Worm (Caenorhabditis elegans) whole organism, L4 larva: ENCODE data around the gene rpt-6.

ENCODE experiments used
- F26F4.8 ChIP-seq: fragments of 200-800 bp; sonication (Bioruptor generic); conservative IDR thresholded peaks from 2 replicates; pipeline ENCODE4 v1.3.6; 2022; ENCODE audit warnings: missing genetic modification characterization, missing compliant biosample characterization
- F49E8.2 ChIP-seq: sonication (generic microtip); optimal IDR thresholded peaks from 2 replicates; lab custom pipeline; 2016; ENCODE audit warnings: missing compliant biosample characterization, mild to moderate bottlenecking, missing genetic modification characterization, borderline replicate concordance
- ZK546.5 ChIP-seq, 2 experiments: sonication (generic microtip); optimal IDR thresholded peaks; 2 replicates each; lab custom pipeline; 2017; ENCODE audit warnings: missing biosample characterization in 2 of 2, missing genetic modification characterization in 2 of 2
- aha-1 ChIP-seq: fragments of 150-350 bp; peaks from one replicate; lab custom pipeline; 2014; ENCODE audit warnings: missing biosample characterization, missing genetic modification characterization
- arid-1 ChIP-seq: fragments of 200-800 bp; sonication (Bioruptor generic); conservative IDR thresholded peaks from 2 replicates; pipeline ENCODE4 v1.3.6; 2022; ENCODE audit warnings: missing genetic modification reagents, missing genetic modification characterization, missing compliant biosample characterization
- ceh-28 ChIP-seq: fragments of 150-350 bp; optimal IDR thresholded peaks from 2 replicates; lab custom pipeline; 2014; ENCODE audit warnings: missing biosample characterization, missing genetic modification reagents, missing genetic modification characterization
- ceh-32 ChIP-seq: sonication (generic microtip); optimal IDR thresholded peaks from 2 replicates; lab custom pipeline; 2016; ENCODE audit warnings: mild to moderate bottlenecking, missing genetic modification characterization, missing compliant biosample characterization; ENCODE audit not compliant: poor library complexity
- ceh-82 ChIP-seq: sonication (generic microtip); optimal IDR thresholded peaks from 2 replicates; lab custom pipeline; 2017; ENCODE audit warnings: missing biosample characterization, missing genetic modification characterization
- ctbp-1 ChIP-seq: fragments of 200-800 bp; sonication (Bioruptor generic); IDR thresholded peaks from 2 replicates; pipeline ENCODE4 v1.3.6; 2022; ENCODE audit warnings: missing genetic modification reagents, missing genetic modification characterization, missing compliant biosample characterization
- daf-16 ChIP-seq, 3 experiments: sonication (generic microtip); optimal IDR thresholded peaks; 2 replicates each; lab custom pipeline; 2016 to 2017; ENCODE audit warnings: missing genetic modification characterization in 3 of 3, missing genetic modification reagents in 3 of 3, mild to moderate bottlenecking in 2 of 3, missing compliant biosample characterization in 2 of 3, missing biosample characterization in 1 of 3, moderate library complexity in 1 of 3
- dmd-6 ChIP-seq: fragments of 200-800 bp; sonication (Bioruptor generic); IDR thresholded peaks from 2 replicates; pipeline ENCODE4 v1.3.6; 2022; ENCODE audit warnings: missing genetic modification reagents, missing genetic modification characterization, missing compliant biosample characterization
- dmd-9 ChIP-seq: fragments of 200-800 bp; sonication (Bioruptor generic); IDR thresholded peaks from 2 replicates; pipeline ENCODE4 v1.3.6; 2022; ENCODE audit warnings: missing genetic modification reagents, missing genetic modification characterization, missing compliant biosample characterization
- fkh-10 ChIP-seq: fragments of 150-350 bp; optimal IDR thresholded peaks from 2 replicates; lab custom pipeline; 2014; ENCODE audit warnings: missing biosample characterization, missing genetic modification reagents, missing genetic modification characterization
- gei-8 ChIP-seq: fragments of 200-800 bp; sonication (Bioruptor generic); optimal IDR thresholded peaks from 2 replicates; lab custom pipeline; 2018; ENCODE audit warnings: mild to moderate bottlenecking, missing genetic modification characterization, missing compliant biosample characterization
- hlh-30 ChIP-seq: sonication (generic microtip); optimal IDR thresholded peaks from 2 replicates; lab custom pipeline; 2017; ENCODE audit warnings: antibody characterized with exemption, mild to moderate bottlenecking, missing genetic modification characterization, missing compliant biosample characterization; ENCODE audit not compliant: insufficient read depth
- hmg-1.1 ChIP-seq: fragments of 200-800 bp; sonication (Bioruptor generic); IDR thresholded peaks from 2 replicates; pipeline ENCODE4 v1.3.6; 2022; ENCODE audit warnings: missing genetic modification reagents, missing genetic modification characterization, missing compliant biosample characterization
- jun-1 ChIP-seq: fragments of 150-350 bp; optimal IDR thresholded peaks from 2 replicates; lab custom pipeline; 2014; ENCODE audit warnings: missing biosample characterization, missing genetic modification reagents, missing genetic modification characterization
- lin-13 ChIP-seq: fragments of 150-350 bp; optimal IDR thresholded peaks from 2 replicates; lab custom pipeline; 2014; ENCODE audit warnings: missing biosample characterization, missing genetic modification reagents, missing genetic modification characterization
- lin-29 ChIP-seq: fragments of 200-800 bp; sonication (Bioruptor generic); IDR thresholded peaks from 2 replicates; pipeline ENCODE4 v1.3.6; 2022; ENCODE audit warnings: missing genetic modification reagents, missing genetic modification characterization, missing compliant biosample characterization
- lin-38 ChIP-seq: fragments of 200-800 bp; sonication (Bioruptor generic); IDR thresholded peaks from 2 replicates; pipeline ENCODE4 v1.3.6; 2022; ENCODE audit warnings: missing genetic modification reagents, missing genetic modification characterization, missing compliant biosample characterization
- lin-39 ChIP-seq: fragments of 150-350 bp; optimal IDR thresholded peaks from 2 replicates; lab custom pipeline; 2014; ENCODE audit warnings: missing biosample characterization, missing genetic modification reagents, missing genetic modification characterization
- mdt-29 ChIP-seq: fragments of 200-800 bp; sonication (Bioruptor generic); IDR thresholded peaks from 2 replicates; pipeline ENCODE4 v1.3.6; 2022; ENCODE audit warnings: missing genetic modification reagents, missing genetic modification characterization, missing compliant biosample characterization
- mep-1 ChIP-seq: fragments of 150-350 bp; sonication (generic microtip); optimal IDR thresholded peaks from 3 replicates; lab custom pipeline; 2014; ENCODE audit warnings: missing biosample characterization, missing genetic modification characterization
- mxl-3 ChIP-seq: fragments of 200-800 bp; sonication (Bioruptor generic); optimal IDR thresholded peaks from 2 replicates; lab custom pipeline; 2018; ENCODE audit warnings: mild to moderate bottlenecking, missing genetic modification characterization, missing compliant biosample characterization
- nhr-11 ChIP-seq: fragments of 150-350 bp; optimal IDR thresholded peaks from 2 replicates; lab custom pipeline; 2014; ENCODE audit warnings: missing biosample characterization, missing genetic modification characterization
- nhr-28 ChIP-seq: fragments of 150-350 bp; optimal IDR thresholded peaks from 2 replicates; lab custom pipeline; 2014; ENCODE audit warnings: missing biosample characterization, missing genetic modification characterization
- nhr-42 ChIP-seq: fragments of 200-800 bp; sonication (Bioruptor generic); IDR thresholded peaks from 2 replicates; pipeline ENCODE4 v1.3.6; 2022; ENCODE audit warnings: missing genetic modification characterization, missing compliant biosample characterization
- pha-4 ChIP-seq, 2 experiments: fragments of 150-350 bp in 1 of 2; fragments of 200-800 bp in 1 of 2; sonication (Bioruptor generic) in 1 of 2; IDR thresholded peaks in 1 of 2; optimal IDR thresholded peaks in 1 of 2; 2 replicates each; pipeline versions ENCODE4 v1.3.6 to Lab custom; 2014 to 2022; ENCODE audit warnings: missing genetic modification characterization in 2 of 2, missing genetic modification reagents in 2 of 2, missing biosample characterization in 1 of 2, missing compliant biosample characterization in 1 of 2
- php-3 ChIP-seq: fragments of 200-800 bp; sonication (Bioruptor generic); IDR thresholded peaks from 2 replicates; pipeline ENCODE4 v1.3.6; 2022; ENCODE audit warnings: missing genetic modification reagents, missing genetic modification characterization, missing compliant biosample characterization
- rbr-2 ChIP-seq: sonication (generic microtip); optimal IDR thresholded peaks from 2 replicates; lab custom pipeline; 2016; ENCODE audit warnings: missing genotype, missing genetic modification characterization, missing compliant biosample characterization
- saeg-2 ChIP-seq: fragments of 200-800 bp; sonication (Bioruptor generic); IDR thresholded peaks from 2 replicates; pipeline ENCODE4 v1.3.6; 2022; ENCODE audit warnings: missing genetic modification reagents, missing genetic modification characterization, missing compliant biosample characterization
- set-16 ChIP-seq: fragments of 200-800 bp; sonication (Bioruptor generic); IDR thresholded peaks from 2 replicates; pipeline ENCODE4 v1.3.6; 2022; ENCODE audit warnings: missing genetic modification reagents, missing genetic modification characterization, missing compliant biosample characterization
- spr-3 ChIP-seq: fragments of 200-800 bp; sonication (Bioruptor generic); optimal IDR thresholded peaks from 2 replicates; lab custom pipeline; 2018; ENCODE audit warnings: mild to moderate bottlenecking, missing genetic modification characterization, missing compliant biosample characterization
- tag-97 ChIP-seq: fragments of 200-800 bp; sonication (Bioruptor generic); IDR thresholded peaks from 2 replicates; pipeline ENCODE4 v1.3.6; 2022; ENCODE audit warnings: missing genetic modification characterization, missing compliant biosample characterization
- unc-130 ChIP-seq: sonication (generic microtip); optimal IDR thresholded peaks from 2 replicates; lab custom pipeline; 2016; ENCODE audit warnings: missing genetic modification reagents, missing genetic modification characterization, missing compliant biosample characterization
- unc-39 ChIP-seq: sonication (generic microtip); optimal IDR thresholded peaks from 2 replicates; lab custom pipeline; 2017; ENCODE audit warnings: missing biosample characterization, missing genetic modification characterization
- zag-1 ChIP-seq: fragments of 150-350 bp; optimal IDR thresholded peaks from 2 replicates; lab custom pipeline; 2014; ENCODE audit warnings: missing biosample characterization, missing genetic modification characterization
- zfp-2 ChIP-seq: sonication (generic microtip); optimal IDR thresholded peaks from 2 replicates; lab custom pipeline; 2016; ENCODE audit warnings: mild to moderate bottlenecking, missing genetic modification characterization, missing compliant biosample characterization
- zip-2 ChIP-seq: fragments of 150-350 bp; optimal IDR thresholded peaks from 2 replicates; lab custom pipeline; 2014; ENCODE audit warnings: missing biosample characterization, missing genetic modification characterization
- ztf-11 ChIP-seq: fragments of 150-350 bp; optimal IDR thresholded peaks from 2 replicates; lab custom pipeline; 2014; ENCODE audit warnings: missing biosample characterization, missing genetic modification characterization
- ztf-7 ChIP-seq: fragments of 150-350 bp; optimal IDR thresholded peaks from 2 replicates; lab custom pipeline; 2014; ENCODE audit warnings: missing biosample characterization, missing genetic modification characterization

Gene rpt-6

ce11 chrIII:12399709-12400108, 29.5 kb downstream of the rpt-6 start (continued):
- TF ChIP-seq rbr-2 (peak; percentile 33), lin-29 (GFP tag; lab: Robert Waterston, UW) (0 out of 2 replicates have a peak, but pooled peaks have one; percentile 16), hmg-1.1 (GFP tag; lab: Robert Waterston, UW) (peak; percentile 68), zfp-2 (tag; lab: Kevin White, UChicago) (peak; percentile 7)
- TF ChIP-seq, all 104 proteins: peak for 31

DNA sequence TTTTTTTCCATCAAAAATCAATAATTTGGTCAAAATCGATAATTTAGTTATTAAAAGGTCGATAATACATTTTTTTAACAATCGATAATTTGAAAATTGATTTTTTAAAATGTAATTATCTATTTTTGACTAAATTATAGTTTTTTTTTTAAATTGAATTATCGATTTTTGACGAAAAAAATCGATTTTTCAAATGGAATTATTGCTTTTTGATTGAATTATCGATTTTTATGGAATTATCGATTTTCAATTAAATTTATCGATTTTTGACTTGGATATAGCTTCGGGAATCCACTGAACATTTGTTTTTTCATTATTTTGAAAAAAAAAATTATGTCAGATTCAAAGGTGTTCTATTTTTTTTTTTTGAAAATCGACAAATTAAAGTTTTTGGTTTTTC, 40.0 kb downstream of the rpt-6 start:
- TF ChIP-seq ztf-7 (no peak), ceh-28 (peak; percentile 88)

ce11 chrIII:12411059-12411458, 40.8 kb downstream of the rpt-6 start:
- TF ChIP-seq ztf-11 (no peak), arid-1 (GFP tag; lab: Robert Waterston, UW) (no peak), hlh-30 (no peak), set-16 (GFP tag; lab: Robert Waterston, UW) (no peak), dmd-9 (no peak), ceh-28 (peak; percentile 91)

- TF ChIP-seq nhr-28 = no peak
- no peak for TF ChIP-seq mdt-29 (GFP tag; lab: Robert Waterston, UW)
- TF ChIP-seq ceh-28 = peak; percentile 92
- TF ChIP-seq aha-1 = peak; percentile 15
Observed at ce11 chrIII:12411668-12412067, 41.4 kb downstream of the rpt-6 start.

ce11 chrIII:12414533-12414932, 44.3 kb downstream of the rpt-6 start:
- TF ChIP-seq ceh-82 (no peak), saeg-2 (GFP tag; lab: Robert Waterston, UW) (no peak), nhr-28 (no peak), lin-13 (GFP tag; lab: Kevin White, UChicago) (no peak), jun-1 (tag; lab: Kevin White, UChicago) (no peak), nhr-11 (no peak), ctbp-1 (no peak), ceh-32 (tag; lab: Kevin White, UChicago) (no peak), gei-8 (GFP tag; lab: Kevin White, UChicago) (no peak), fkh-10 (GFP tag; lab: Kevin White, UChicago) (no peak), spr-3 (GFP tag; lab: Kevin White, UChicago) (no peak)

DNA sequence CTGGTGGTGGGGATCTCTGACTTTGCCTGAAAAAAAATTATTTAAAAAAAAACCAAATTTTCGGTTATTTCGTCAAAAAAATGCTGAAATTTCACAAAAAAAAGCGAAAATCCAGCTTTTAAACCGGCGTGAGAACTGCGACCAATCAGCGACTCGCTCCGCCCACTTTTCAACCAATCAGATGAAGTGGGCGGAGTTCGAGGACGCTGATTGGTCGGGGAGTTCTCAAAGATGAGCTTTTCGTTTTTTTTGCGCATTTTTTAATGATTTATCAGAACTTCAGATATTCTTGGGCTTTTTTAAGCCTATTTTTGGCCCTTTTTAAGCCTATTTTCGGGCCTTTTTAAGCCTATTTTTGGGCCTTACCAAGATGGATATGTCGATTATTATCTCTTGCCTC, 50.0 kb downstream of the rpt-6 start:
- no peak for TF ChIP-seq zip-2 (tag; lab: Kevin White, UChicago)
- TF ChIP-seq dmd-6 (GFP tag; lab: Robert Waterston, UW) = no peak
- no peak for TF ChIP-seq php-3 (GFP tag; lab: Robert Waterston, UW)
- TF ChIP-seq mep-1 (tag; lab: Kevin White, UChicago) = no peak
- TF ChIP-seq F26F4.8 (GFP tag; lab: Robert Waterston, UW) = no peak
- no peak for TF ChIP-seq F49E8.2 (tag; lab: Kevin White, UChicago)
- no peak for TF ChIP-seq zag-1

DNA sequence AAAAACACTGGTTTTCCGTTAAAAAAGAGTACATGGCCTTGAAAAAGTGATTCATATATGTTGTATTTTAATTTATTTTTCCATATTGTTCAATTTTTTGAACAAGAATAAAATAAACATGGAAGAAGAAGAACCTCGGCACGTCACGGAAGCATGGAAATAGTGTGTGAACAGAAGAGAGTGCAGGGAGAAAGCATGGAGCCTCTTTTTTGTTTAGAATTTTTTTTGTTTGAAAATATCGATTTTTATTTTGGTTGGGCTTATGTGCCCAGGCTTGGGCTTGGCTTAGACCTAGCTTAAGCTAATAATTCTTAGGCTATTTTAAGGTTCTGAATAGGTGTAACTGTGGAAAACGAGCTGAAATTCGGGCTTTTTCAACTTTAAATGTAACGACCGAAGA, 51.5 kb downstream of the rpt-6 start, which contains the start of gene tat-1:
Gene tat-1 (minus strand): TSS at position 11 of the 400 bp plus-strand sequence.
- no peak for TF ChIP-seq pha-4 (GFP tag; IDR thresholded peaks at IDR 0.05; lab: Robert Waterston, UW)
- peak; percentile 42 for TF ChIP-seq pha-4 (tag; optimal IDR thresholded peaks at IDR 0.05; lab: Kevin White, UChicago)
- TF ChIP-seq lin-39 = no peak
- no peak for TF ChIP-seq nhr-42 (GFP tag; lab: Robert Waterston, UW)
- TF ChIP-seq unc-39 (tag; lab: Kevin White, UChicago) = no peak
- no peak for TF ChIP-seq set-16 (GFP tag; lab: Robert Waterston, UW)
- no peak for TF ChIP-seq unc-130 (GFP tag; lab: Kevin White, UChicago)
- no peak for TF ChIP-seq mxl-3 (GFP tag; lab: Kevin White, UChicago)
- TF ChIP-seq lin-38 = no peak
- no peak for TF ChIP-seq ZK546.5 (tag; optimal IDR thresholded peaks at IDR 0.05; lab: Kevin White, UChicago)
- no peak for TF ChIP-seq daf-16 (GFP tag; optimal IDR thresholded peaks at IDR 0.05; lab: Kevin White, UChicago)
- TF ChIP-seq daf-16 (tag; optimal IDR thresholded peaks at IDR 0.05; lab: Kevin White, UChicago) = peak; percentile 33
- TF ChIP-seq tag-97 (GFP tag; lab: Robert Waterston, UW) = no peak
